Worm (Caenorhabditis elegans) whole organism, L1 larva: Measurements from ENCODE around the gene Y113G7A.13.

ENCODE experiments used
- nhr-11 ChIP-seq: fragments of 150-350 bp; optimal IDR thresholded peaks from 2 replicates; lab custom pipeline; 2014; ENCODE audit warnings: missing biosample characterization, missing genetic modification characterization
- pax-3 ChIP-seq: fragments of 200-800 bp; sonication (Bioruptor generic); optimal IDR thresholded peaks from 2 replicates; lab custom pipeline; 2018; ENCODE audit warnings: mild to moderate bottlenecking, missing genetic modification characterization, moderate library complexity, missing compliant biosample characterization
- sptf-1 ChIP-seq: fragments of 150-350 bp; optimal IDR thresholded peaks from 2 replicates; lab custom pipeline; 2014; ENCODE audit warnings: missing biosample characterization, missing genetic modification characterization
- tbx-2 ChIP-seq: sonication (generic microtip); optimal IDR thresholded peaks from 2 replicates; lab custom pipeline; 2016; ENCODE audit warnings: missing genetic modification characterization, missing compliant biosample characterization

DNA sequence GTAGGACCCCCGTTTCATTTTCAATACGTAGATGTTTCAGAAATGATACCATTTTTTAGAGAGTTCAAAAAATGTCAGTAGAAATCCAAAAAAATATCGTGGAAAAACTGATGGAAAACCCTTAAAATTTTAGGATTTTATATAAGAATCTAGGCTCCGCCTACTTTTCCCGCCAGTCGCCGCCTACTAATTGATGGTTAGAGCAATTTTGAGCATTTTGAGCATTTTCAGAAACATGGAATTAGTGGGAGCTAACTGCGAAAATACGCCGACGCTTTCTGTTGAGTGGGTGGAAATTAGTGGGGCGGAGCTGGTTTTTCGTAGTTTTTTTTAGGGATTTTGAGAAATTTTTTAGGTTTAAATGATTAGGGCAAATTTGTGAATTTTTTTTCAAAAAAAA, 14.8 kb upstream of the Y113G7A.13 start, which contains the start of gene ssu-1:
- TF ChIP-seq pax-3 (tag; lab: Kevin White, UChicago) = no peak
- TF ChIP-seq nhr-11 (tag; lab: Kevin White, UChicago) = no peak
- no peak for TF ChIP-seq tbx-2
- no peak for TF ChIP-seq sptf-1 (tag; lab: Kevin White, UChicago)
